Worm (Caenorhabditis elegans): Measurements from ENCODE around the gene tag-123.

tag-123 gene

ce11 chrX:8390508-8390907, 31.3 kb downstream of the tag-123 start:
- no peak for TF ChIP-seq T26A5.8 (tag; optimal IDR thresholded peaks at IDR 0.05)
- no peak for TF ChIP-seq him-1 (tag; optimal IDR thresholded peaks at IDR 0.05)
- no peak for TF ChIP-seq unc-130 (GFP tag; optimal IDR thresholded peaks at IDR 0.05)
- no peak for TF ChIP-seq F10E7.11 (tag; optimal IDR thresholded peaks at IDR 0.05)
- no peak for TF ChIP-seq madf-6 (GFP tag; IDR thresholded peaks at IDR 0.05)
- no peak for TF ChIP-seq snpc-1.1 (tag; optimal IDR thresholded peaks at IDR 0.05; ENCODE audit: insufficient read depth)
- TF ChIP-seq let-526 (GFP tag; IDR thresholded peaks at IDR 0.05): no peak
- no peak for TF ChIP-seq nhr-120 (GFP tag; IDR thresholded peaks at IDR 0.05)
- TF ChIP-seq pha-4 (tag; optimal IDR thresholded peaks at IDR 0.05): no peak
- no peak for TF ChIP-seq dpff-1 (tag; optimal IDR thresholded peaks at IDR 0.05)
- no peak for TF ChIP-seq atf-7 (tag; optimal IDR thresholded peaks at IDR 0.05)
- no peak for TF ChIP-seq lag-1 (GFP tag; IDR thresholded peaks at IDR 0.05)
- no peak for TF ChIP-seq aptf-3 (GFP tag; IDR thresholded peaks at IDR 0.05)
- TF ChIP-seq B0261.1 (tag; optimal IDR thresholded peaks at IDR 0.05): no peak
- TF ChIP-seq tbp1 (GFP tag; optimal IDR thresholded peaks at IDR 0.05): no peak
- TF ChIP-seq lir-1 (GFP tag; conservative IDR thresholded peaks at IDR 0.05): no peak
- TF ChIP-seq F23B12.7 (tag; optimal IDR thresholded peaks at IDR 0.05; ENCODE audit: insufficient read depth): no peak
- TF ChIP-seq egl-44 (GFP tag; IDR thresholded peaks at IDR 0.05): no peak

- TF ChIP-seq ccch-3 (GFP tag; optimal IDR thresholded peaks at IDR 0.05): no peak
- TF ChIP-seq B0019.2 (GFP tag; conservative IDR thresholded peaks at IDR 0.05): no peak
- no peak for TF ChIP-seq hrde-1 (tag; optimal IDR thresholded peaks at IDR 0.05; ENCODE audit: borderline replicate concordance)
- peak; percentile 30 for TF ChIP-seq egrh-3 (GFP tag; IDR thresholded peaks at IDR 0.05)
- peak; percentile 48; the same call in 1 of the 2 replicates for TF ChIP-seq madf-6 (GFP tag; IDR thresholded peaks at IDR 0.05)
- TF ChIP-seq ztf-3 (GFP tag; optimal IDR thresholded peaks at IDR 0.05): no peak
- TF ChIP-seq F52B5.7 (tag; optimal IDR thresholded peaks at IDR 0.05): no peak
- no peak for TF ChIP-seq C06A6.2 (GFP tag; conservative IDR thresholded peaks at IDR 0.05)
- TF ChIP-seq ceh-100 (GFP tag; IDR thresholded peaks at IDR 0.05): no peak
- TF ChIP-seq T26A5.8 (tag; optimal IDR thresholded peaks at IDR 0.05): no peak
- peak; percentile 46; the same call in 1 of the 2 replicates for TF ChIP-seq cebp-1 (GFP tag; IDR thresholded peaks at IDR 0.05)
- TF ChIP-seq cebp-1 (tag; optimal IDR thresholded peaks at IDR 0.05): peak; percentile 29
- TF ChIP-seq pbrm-1 (GFP tag; IDR thresholded peaks at IDR 0.05): peak; percentile 88
- peak; percentile 78; the same call in 1 of the 2 replicates for TF ChIP-seq ceh-40 (GFP tag; IDR thresholded peaks at IDR 0.05)
- TF ChIP-seq ztf-6 (GFP tag; IDR thresholded peaks at IDR 0.05): no peak
- no peak for TF ChIP-seq Y95B8A.8 (GFP tag; IDR thresholded peaks at IDR 0.05)
- peak; percentile 85 for TF ChIP-seq lin-26 (GFP tag; IDR thresholded peaks at IDR 0.05)
- no peak for TF ChIP-seq egl-44 (GFP tag; IDR thresholded peaks at IDR 0.05)
- no peak for TF ChIP-seq attf-6 (GFP tag; IDR thresholded peaks at IDR 0.05)
- TF ChIP-seq Y67H2A.10 (GFP tag; conservative IDR thresholded peaks at IDR 0.05): no peak
- peak; percentile 55 for TF ChIP-seq zim-3 (tag; optimal IDR thresholded peaks at IDR 0.05)
- no peak for TF ChIP-seq lin-54 (GFP tag; optimal IDR thresholded peaks at IDR 0.05)
- peak; percentile 43 for TF ChIP-seq snpc-1.1 (tag; optimal IDR thresholded peaks at IDR 0.05; ENCODE audit: insufficient read depth)
- TF ChIP-seq fkh-3 (tag; optimal IDR thresholded peaks at IDR 0.05): no peak
- no peak for TF ChIP-seq zfh-2 (GFP tag; conservative IDR thresholded peaks at IDR 0.05)
- no peak for TF ChIP-seq atf-7 (tag; optimal IDR thresholded peaks at IDR 0.05)
- no peak for TF ChIP-seq F22D6.2 (tag; optimal IDR thresholded peaks at IDR 0.05)
- no peak for TF ChIP-seq bed-1 (GFP tag; IDR thresholded peaks at IDR 0.05)
- peak; percentile 33 for TF ChIP-seq mxl-1 (tag; optimal IDR thresholded peaks at IDR 0.05)
- peak in 1 of 3 experiments; percentile 75 for TF ChIP-seq lin-35 (GFP tag; optimal IDR thresholded peaks at IDR 0.05)
- TF ChIP-seq nhr-80 (tag; optimal IDR thresholded peaks at IDR 0.05): no peak
- peak; percentile 73 for TF ChIP-seq rpc-1 (optimal IDR thresholded peaks at IDR 0.05)
- peak; percentile 85 for TF ChIP-seq rpc-1 (tag; optimal IDR thresholded peaks at IDR 0.05)
- TF ChIP-seq Y53G8AR.9 (GFP tag; conservative IDR thresholded peaks at IDR 0.05): no peak
These were observed 35.6 kb downstream of the tag-123 start for ce11 chrX:8386068-8386851.
